Worm (Caenorhabditis elegans) whole organism, L4/young adult: ENCODE data around the gene M162.5.

Experiments
- W03F9.2 ChIP-seq: fragments of 150-350 bp; optimal IDR thresholded peaks from 2 replicates; lab custom pipeline; 2014; ENCODE audit warnings: missing biosample characterization, missing genetic modification characterization
- dao-5 ChIP-seq: sonication (generic microtip); optimal IDR thresholded peaks from 2 replicates; lab custom pipeline; 2016; ENCODE audit warnings: missing genotype, missing genetic modification characterization, moderate library complexity, missing compliant biosample characterization
- him-1 ChIP-seq: sonication (generic microtip); optimal IDR thresholded peaks from 2 replicates; lab custom pipeline; 2016; ENCODE audit warnings: missing genotype, missing genetic modification reagents, missing genetic modification characterization, missing compliant biosample characterization

- no peak for TF ChIP-seq dao-5
- no peak for TF ChIP-seq him-1 (tag; lab: Kevin White, UChicago)
- TF ChIP-seq W03F9.2 (tag; lab: Kevin White, UChicago), result no peak
Measured at ce11 chrV:19715419-19715818, 45.4 kb upstream of the M162.5 start, which contains the start of gene Y43F8C.16.
